Fruit fly (Drosophila melanogaster) whole organism, embryonic: Measurements from ENCODE around the gene CG42445.

Experiments used
- Ada2b ChIP-seq: fragments of 200-800 bp; sonication (Bioruptor generic); IDR thresholded peaks from 2 replicates; pipeline ENCODE4 v1.3.6; 2022; ENCODE audit warnings: missing biosample characterization, missing genetic modification characterization
- Aef1 ChIP-seq: fragments of 200-800 bp; sonication (Bioruptor generic); IDR thresholded peaks from 3 replicates; pipeline ENCODE4 v1.3.6; 2022; ENCODE audit warnings: missing biosample characterization, missing genetic modification characterization
- Bteb2 ChIP-seq: fragments of 200-800 bp; sonication (Bioruptor generic); optimal IDR thresholded peaks from 2 replicates; lab custom pipeline; 2016; ENCODE audit warnings: missing biosample characterization, missing genetic modification characterization
- CG10147 ChIP-seq: fragments of 200-800 bp; sonication (Bioruptor generic); optimal IDR thresholded peaks from 2 replicates; lab custom pipeline; 2019; ENCODE audit warnings: missing biosample characterization, mild to moderate bottlenecking, missing genetic modification characterization, moderate library complexity
- CG12659 ChIP-seq: fragments of 200-800 bp; sonication (Bioruptor generic); optimal IDR thresholded peaks from 3 replicates; lab custom pipeline; 2017; ENCODE audit warnings: mild to moderate bottlenecking, missing biosample characterization, missing genetic modification reagents, missing genetic modification characterization
- CG12744 ChIP-seq: fragments of 200-800 bp; sonication (Bioruptor generic); optimal IDR thresholded peaks from 2 replicates; lab custom pipeline; 2016; ENCODE audit warnings: missing biosample characterization, missing genetic modification characterization
- CG14965 ChIP-seq: fragments of 200-800 bp; sonication (Bioruptor generic); optimal IDR thresholded peaks from 2 replicates; lab custom pipeline; 2016; ENCODE audit warnings: missing biosample characterization, missing genetic modification characterization, borderline replicate concordance
- CG17328 ChIP-seq: fragments of 200-800 bp; sonication (Bioruptor generic); IDR thresholded peaks from 2 replicates; pipeline ENCODE4 v1.3.6; 2022; ENCODE audit warnings: missing biosample characterization, missing genetic modification characterization
- CG17359 ChIP-seq: fragments of 200-800 bp; sonication (Bioruptor generic); optimal IDR thresholded peaks from 3 replicates; lab custom pipeline; 2018; ENCODE audit warnings: missing biosample characterization, mild to moderate bottlenecking, missing genetic modification characterization, moderate library complexity
- CG17612 ChIP-seq: fragments of 200-800 bp; sonication (Bioruptor generic); IDR thresholded peaks from 2 replicates; pipeline ENCODE4 v1.3.6; 2022; ENCODE audit warnings: missing biosample characterization, missing genetic modification characterization
- CG1792 ChIP-seq: fragments of 200-800 bp; sonication (Bioruptor generic); optimal IDR thresholded peaks from 2 replicates; lab custom pipeline; 2016; ENCODE audit warnings: missing biosample characterization, missing genetic modification characterization
- CG32767 ChIP-seq: fragments of 200-800 bp; sonication (Bioruptor generic); IDR thresholded peaks from 2 replicates; pipeline ENCODE4 v1.3.6; 2022; ENCODE audit warnings: missing biosample characterization, missing genetic modification characterization
- CG4282 ChIP-seq: fragments of 200-800 bp; sonication (Bioruptor generic); optimal IDR thresholded peaks from 2 replicates; lab custom pipeline; 2016; ENCODE audit warnings: missing biosample characterization, missing genetic modification characterization
- CG6654 ChIP-seq: fragments of 200-800 bp; sonication (Bioruptor generic); optimal IDR thresholded peaks from 2 replicates; lab custom pipeline; 2017; ENCODE audit warnings: missing biosample characterization, mild to moderate bottlenecking, missing genetic modification characterization
- CG7987 ChIP-seq: fragments of 200-800 bp; sonication (Bioruptor generic); optimal IDR thresholded peaks from 2 replicates; lab custom pipeline; 2018; ENCODE audit warnings: missing biosample characterization, mild to moderate bottlenecking, missing genetic modification characterization, moderate library complexity
- CG9817 ChIP-seq: fragments of 200-800 bp; sonication (Bioruptor generic); optimal IDR thresholded peaks from 2 replicates; lab custom pipeline; 2018; ENCODE audit warnings: missing biosample characterization, mild to moderate bottlenecking, missing genetic modification characterization, moderate library complexity
- CG9876 ChIP-seq: fragments of 200-800 bp; sonication (Bioruptor generic); optimal IDR thresholded peaks from 2 replicates; lab custom pipeline; 2016; ENCODE audit warnings: missing biosample characterization, missing genetic modification characterization
- Deaf1 ChIP-seq: fragments of 200-800 bp; optimal IDR thresholded peaks from 3 replicates; lab custom pipeline; 2019; ENCODE audit warnings: missing biosample characterization, mild to moderate bottlenecking, missing genetic modification characterization, moderate library complexity
- Elba2 ChIP-seq: fragments of 200-800 bp; sonication (Bioruptor generic); optimal IDR thresholded peaks from 3 replicates; lab custom pipeline; 2016; ENCODE audit warnings: missing biosample characterization, missing genetic modification characterization
- HmgZ ChIP-seq: fragments of 200-800 bp; sonication (Bioruptor generic); optimal IDR thresholded peaks from 2 replicates; lab custom pipeline; 2018; ENCODE audit warnings: missing biosample characterization, mild to moderate bottlenecking, missing genetic modification characterization
- Hmx ChIP-seq: fragments of 200-800 bp; sonication (Bioruptor generic); optimal IDR thresholded peaks from 2 replicates; lab custom pipeline; 2016; ENCODE audit warnings: missing biosample characterization, missing genetic modification characterization
- MESR4 ChIP-seq: fragments of 200-800 bp; sonication (Bioruptor generic); optimal IDR thresholded peaks from 2 replicates; lab custom pipeline; 2018; ENCODE audit warnings: missing biosample characterization, mild to moderate bottlenecking, missing genetic modification characterization, moderate library complexity
- MTF-1 ChIP-seq: fragments of 200-800 bp; sonication (Bioruptor generic); optimal IDR thresholded peaks from 2 replicates; lab custom pipeline; 2018; ENCODE audit warnings: missing biosample characterization, mild to moderate bottlenecking, missing genetic modification characterization, borderline replicate concordance
- Nf-YA ChIP-seq: fragments of 200-800 bp; sonication (Bioruptor generic); IDR thresholded peaks from 2 replicates; pipeline ENCODE4 v1.3.6; 2022; ENCODE audit warnings: missing biosample characterization, missing genetic modification characterization
- Sry-δ ChIP-seq: fragments of 200-800 bp; sonication (Bioruptor generic); optimal IDR thresholded peaks from 2 replicates; lab custom pipeline; 2016; ENCODE audit warnings: missing biosample characterization, missing genetic modification characterization
- aop ChIP-seq: fragments of 200-800 bp; sonication (Bioruptor generic); IDR thresholded peaks from 2 replicates; pipeline ENCODE4 v1.3.6; 2022; ENCODE audit warnings: missing biosample characterization, missing genetic modification characterization
- ara ChIP-seq: fragments of 200-800 bp; sonication (Bioruptor generic); IDR thresholded peaks from 2 replicates; pipeline ENCODE4 v1.3.6; 2022; ENCODE audit warnings: missing biosample characterization, missing genetic modification characterization
- bowl ChIP-seq: fragments of 200-800 bp; sonication (Bioruptor generic); IDR thresholded peaks from 2 replicates; pipeline ENCODE4 v1.3.6; 2022; ENCODE audit warnings: missing biosample characterization, missing genetic modification characterization
- br ChIP-seq: fragments of >200 bp; optimal IDR thresholded peaks from 2 replicates; lab custom pipeline; 2017
- chm ChIP-seq: fragments of 200-800 bp; sonication (Bioruptor generic); IDR thresholded peaks from 2 replicates; pipeline ENCODE4 v1.3.6; 2022; ENCODE audit warnings: missing biosample characterization, missing genetic modification characterization
- chn ChIP-seq: fragments of 200-800 bp; sonication (Bioruptor generic); optimal IDR thresholded peaks from 2 replicates; lab custom pipeline; 2016; ENCODE audit warnings: missing biosample characterization, missing genetic modification characterization
- disco-r ChIP-seq: fragments of 200-800 bp; sonication (Bioruptor generic); optimal IDR thresholded peaks from 2 replicates; lab custom pipeline; 2016; ENCODE audit warnings: missing biosample characterization, missing genetic modification characterization
- dmrt99B ChIP-seq: fragments of 200-800 bp; sonication (Bioruptor generic); optimal IDR thresholded peaks from 2 replicates; lab custom pipeline; 2018; ENCODE audit warnings: missing biosample characterization, mild to moderate bottlenecking, missing genetic modification characterization, moderate library complexity
- fd3F ChIP-seq: fragments of 200-800 bp; sonication (Bioruptor generic); optimal IDR thresholded peaks from 2 replicates; lab custom pipeline; 2018; ENCODE audit warnings: missing biosample characterization, mild to moderate bottlenecking, missing genetic modification characterization, moderate library complexity
- fru ChIP-seq: fragments of >200 bp; optimal IDR thresholded peaks from 2 replicates; lab custom pipeline; 2017
- fu2 ChIP-seq: fragments of 200-800 bp; sonication (Bioruptor generic); optimal IDR thresholded peaks from 2 replicates; lab custom pipeline; 2016; ENCODE audit warnings: missing biosample characterization, missing genetic modification characterization
- jigr1 ChIP-seq: fragments of 200-800 bp; sonication (Bioruptor generic); IDR thresholded peaks from 3 replicates; pipeline ENCODE4 v1.3.6; 2022; ENCODE audit warnings: missing biosample characterization, missing genetic modification characterization
- jumu ChIP-seq: fragments of 200-800 bp; sonication (Bioruptor generic); optimal IDR thresholded peaks from 3 replicates; lab custom pipeline; 2016; ENCODE audit warnings: missing biosample characterization, missing genetic modification characterization
- lmd ChIP-seq: fragments of 200-800 bp; sonication (Bioruptor generic); IDR thresholded peaks from 2 replicates; pipeline ENCODE4 v1.3.6; 2022; ENCODE audit warnings: missing biosample characterization, missing genetic modification characterization
- nom ChIP-seq: fragments of 200-800 bp; sonication (Bioruptor generic); optimal IDR thresholded peaks from 2 replicates; lab custom pipeline; 2017; ENCODE audit warnings: missing biosample characterization, missing genetic modification characterization, mild to moderate bottlenecking, moderate library complexity, missing genetic modification reagents
- onecut ChIP-seq: fragments of 200-800 bp; sonication (Bioruptor generic); IDR thresholded peaks from 2 replicates; pipeline ENCODE4 v1.3.6; 2022; ENCODE audit warnings: missing biosample characterization, missing genetic modification characterization
- phol ChIP-seq: fragments of 200-800 bp; sonication (Bioruptor generic); optimal IDR thresholded peaks from 3 replicates; lab custom pipeline; 2018; ENCODE audit warnings: missing biosample characterization, mild to moderate bottlenecking, missing genetic modification characterization, moderate library complexity
- prd ChIP-seq, 3 experiments: fragments of >200 bp in 2 of 3; fragments of 200-800 bp in 1 of 3; sonication (Bioruptor generic) in 1 of 3; optimal IDR thresholded peaks in 2 of 3; IDR thresholded peaks in 1 of 3; 2 replicates in 2 of 3; 3 replicates in 1 of 3; pipeline versions ENCODE4 v1.3.6 to Lab custom; 2017 to 2022; ENCODE audit warnings: missing biosample characterization in 1 of 3, missing genetic modification characterization in 1 of 3
- salm ChIP-seq: fragments of 200-800 bp; sonication (Bioruptor generic); optimal IDR thresholded peaks from 2 replicates; lab custom pipeline; 2018; ENCODE audit warnings: missing biosample characterization, mild to moderate bottlenecking, missing genetic modification characterization
- so ChIP-seq: fragments of 200-800 bp; sonication (Bioruptor generic); IDR thresholded peaks from 3 replicates; pipeline ENCODE4 v1.3.6; 2022; ENCODE audit warnings: missing biosample characterization, missing genetic modification characterization
- tna ChIP-seq: fragments of 200-800 bp; sonication (Bioruptor generic); IDR thresholded peaks from 2 replicates; pipeline ENCODE4 v1.3.6; 2022; ENCODE audit warnings: missing biosample characterization, missing genetic modification characterization; ENCODE audit not compliant: partially characterized antibody
- trem ChIP-seq: fragments of 200-800 bp; optimal IDR thresholded peaks from 3 replicates; lab custom pipeline; 2019; ENCODE audit warnings: missing biosample characterization, mild to moderate bottlenecking, missing genetic modification characterization, moderate library complexity
- tx ChIP-seq: fragments of 200-800 bp; sonication (Bioruptor generic); optimal IDR thresholded peaks from 2 replicates; lab custom pipeline; 2016; ENCODE audit warnings: missing biosample characterization, missing genetic modification characterization
- unc-4 ChIP-seq: fragments of 200-800 bp; sonication (Bioruptor generic); IDR thresholded peaks from 2 replicates; pipeline ENCODE4 v1.3.6; 2022; ENCODE audit warnings: missing biosample characterization, missing genetic modification characterization; ENCODE audit not compliant: partially characterized antibody
- vfl ChIP-seq: fragments of 200-800 bp; sonication (Bioruptor generic); optimal IDR thresholded peaks from 2 replicates; lab custom pipeline; 2016; ENCODE audit warnings: missing biosample characterization, missing genetic modification characterization
- yki ChIP-seq: fragments of >200 bp; optimal IDR thresholded peaks from 3 replicates; lab custom pipeline; 2018

Gene CG42445

dm6 chr3L:8127712-8128210 lies 30.9 kb downstream of the CG42445 start, which contains the start of the genes Cds and Uba2 (continued):
- TF ChIP-seq prd (optimal IDR thresholded peaks at IDR 0.05; lab: Kevin White, UChicago) (no peak), prd (GFP tag; IDR thresholded peaks at IDR 0.05; lab: Robert Waterston, UW) (peak; percentile 93), CG6654 (peak; percentile 74), aop (GFP tag; lab: Robert Waterston, UW) (no peak), Hmx (GFP tag; lab: Kevin White, UChicago) (peak; percentile 0), MTF-1 (GFP tag; lab: Kevin White, UChicago) (peak; percentile 52), CG17359 (tag; lab: Kevin White, UChicago) (peak; percentile 92), CG17328 (GFP tag; lab: Robert Waterston, UW) (peak; percentile 84), yki (lab: Kevin White, UChicago) (no peak), Ada2b (GFP tag; lab: Robert Waterston, UW) (peak; percentile 92), trem (tag; lab: Kevin White, UChicago) (peak; percentile 85), CG17612 (peak; percentile 82), CG9876 (GFP tag; lab: Kevin White, UChicago) (peak; percentile 58), Aef1 (GFP tag; lab: Robert Waterston, UW) (peak; percentile 88), tx (GFP tag; lab: Kevin White, UChicago) (peak; percentile 72), fru (lab: Kevin White, UChicago) (no peak), so (peak; percentile 79; the same call in 2 of the 3 replicates), CG32767 (GFP tag; lab: Robert Waterston, UW) (peak; percentile 86; the same call in 1 of the 2 replicates), phol (tag; lab: Kevin White, UChicago) (peak; percentile 94), tna (GFP tag; lab: Robert Waterston, UW) (no peak), MESR4 (GFP tag; lab: Kevin White, UChicago) (peak; percentile 95), jumu (GFP tag; lab: Kevin White, UChicago) (peak; percentile 71), chn (GFP tag; lab: Kevin White, UChicago) (peak; percentile 86), CG12659 (peak; percentile 97), Elba2 (peak; percentile 85), lmd (GFP tag; lab: Robert Waterston, UW) (peak; percentile 91), CG1792 (GFP tag; lab: Kevin White, UChicago) (peak; percentile 60), Bteb2 (GFP tag; lab: Kevin White, UChicago) (peak; percentile 71), CG9817 (tag; lab: Kevin White, UChicago) (peak; percentile 97), fu2 (GFP tag; lab: Kevin White, UChicago) (peak; percentile 71), CG14965 (GFP tag; lab: Kevin White, UChicago) (peak; percentile 3), Sry-δ (GFP tag; lab: Kevin White, UChicago) (peak; percentile 26), Nf-YA (GFP tag; lab: Robert Waterston, UW) (peak; percentile 69), dmrt99B (tag; lab: Kevin White, UChicago) (peak; percentile 87), salm (peak; percentile 80), jigr1 (GFP tag; lab: Robert Waterston, UW) (peak; percentile 84), fd3F (GFP tag; lab: Kevin White, UChicago) (peak; percentile 92), CG4282 (GFP tag; lab: Kevin White, UChicago) (peak; percentile 38), disco-r (peak; percentile 23), nom (GFP tag; lab: Kevin White, UChicago) (peak; percentile 86), CG7987 (GFP tag; lab: Kevin White, UChicago) (peak; percentile 84), ara (peak; percentile 83; the same call in 1 of the 2 replicates), br (lab: Kevin White, UChicago) (no peak), bowl (GFP tag; lab: Robert Waterston, UW) (no peak), chm (GFP tag; lab: Robert Waterston, UW) (peak; percentile 77), CG12744 (GFP tag; lab: Kevin White, UChicago) (peak; percentile 51), HmgZ (tag; lab: Kevin White, UChicago) (peak; percentile 96), unc-4 (GFP tag; lab: Robert Waterston, UW) (0 out of 2 replicates have a peak, but pooled peaks have one; percentile 29), onecut (GFP tag; lab: Robert Waterston, UW) (peak; percentile 67), Deaf1 (no peak), vfl (GFP tag; lab: Kevin White, UChicago) (peak; percentile 85), CG10147 (peak; percentile 93)
